Worm (Caenorhabditis elegans) whole organism, mixed stage, embryonic: ENCODE measurements around the gene ins-21.

Experiments used
- ces-1 ChIP-seq: fragments of 150-350 bp; optimal IDR thresholded peaks from 2 replicates; lab custom pipeline; 2014; ENCODE audit warnings: missing biosample characterization, missing genetic modification reagents, missing genetic modification characterization
- elt-1 ChIP-seq: sonication (generic microtip); optimal IDR thresholded peaks from 2 replicates; lab custom pipeline; 2017; ENCODE audit warnings: missing genetic modification characterization, mild to moderate bottlenecking, missing compliant biosample characterization, antibody characterized with exemption, moderate library complexity, borderline replicate concordance; ENCODE audit not compliant: insufficient read depth
- elt-3 ChIP-seq: fragments of 150-350 bp; optimal IDR thresholded peaks from 2 replicates; lab custom pipeline; 2014; ENCODE audit warnings: missing biosample characterization, missing genetic modification characterization
- lsy-2 ChIP-seq: fragments of 150-350 bp; optimal IDR thresholded peaks from 2 replicates; lab custom pipeline; 2014; ENCODE audit warnings: missing biosample characterization, missing genetic modification characterization
- mls-2 ChIP-seq: sonication (generic microtip); optimal IDR thresholded peaks from 2 replicates; lab custom pipeline; 2016; ENCODE audit warnings: mild to moderate bottlenecking, missing genetic modification characterization, moderate library complexity, missing compliant biosample characterization
- nhr-237 ChIP-seq: fragments of 150-350 bp; optimal IDR thresholded peaks from 2 replicates; lab custom pipeline; 2014; ENCODE audit warnings: missing biosample characterization, missing genetic modification characterization
- nhr-28 ChIP-seq: fragments of 150-350 bp; optimal IDR thresholded peaks from 2 replicates; lab custom pipeline; 2014; ENCODE audit warnings: missing biosample characterization, missing genetic modification characterization
- pha-4 ChIP-seq: fragments of 150-350 bp; optimal IDR thresholded peaks from 2 replicates; lab custom pipeline; 2018; ENCODE audit warnings: missing biosample characterization, missing genetic modification reagents, missing genetic modification characterization
- snpc-4 ChIP-seq: fragments of 150-350 bp; optimal IDR thresholded peaks from 2 replicates; lab custom pipeline; 2014; ENCODE audit warnings: missing biosample characterization, missing genetic modification characterization
- unc-62 ChIP-seq: fragments of 150-350 bp; optimal IDR thresholded peaks from 2 replicates; lab custom pipeline; 2014; ENCODE audit warnings: missing biosample characterization, missing genetic modification reagents, missing genetic modification characterization
- zip-8 ChIP-seq: fragments of 150-350 bp; optimal IDR thresholded peaks from 2 replicates; lab custom pipeline; 2014; ENCODE audit warnings: missing biosample characterization, missing genetic modification characterization
- ztf-11 ChIP-seq: fragments of 150-350 bp; optimal IDR thresholded peaks from 2 replicates; lab custom pipeline; 2014; ENCODE audit warnings: missing biosample characterization, missing genetic modification characterization

- no peak for TF ChIP-seq lsy-2 (tag; lab: Kevin White, UChicago)
- no peak for TF ChIP-seq ces-1 (GFP tag; lab: Kevin White, UChicago)
- no peak for TF ChIP-seq nhr-28 (tag; lab: Kevin White, UChicago)
- no peak for TF ChIP-seq pha-4 (tag; lab: Kevin White, UChicago)
- TF ChIP-seq ztf-11 (tag; lab: Kevin White, UChicago), result no peak
- no peak for TF ChIP-seq unc-62 (GFP tag; lab: Kevin White, UChicago)
- TF ChIP-seq elt-1, result no peak
- TF ChIP-seq elt-3 (tag; lab: Kevin White, UChicago), result no peak
- TF ChIP-seq zip-8 (tag; lab: Kevin White, UChicago), result no peak
- no peak for TF ChIP-seq mls-2
- TF ChIP-seq snpc-4 (tag; lab: Kevin White, UChicago), result no peak
- TF ChIP-seq nhr-237 (tag; lab: Kevin White, UChicago), result no peak
Observed at ce11 chrIII:10035783-10036182, 12.2 kb downstream of the ins-21 start, which contains the start of gene xbx-3.
